Fruit fly (Drosophila melanogaster) whole organism, embryonic: ENCODE data around the gene Tsp96F.

ENCODE experiments used
- CG13624 ChIP-seq: fragments of 200-800 bp; sonication (Bioruptor generic); optimal IDR thresholded peaks from 2 replicates; lab custom pipeline; 2016; ENCODE audit warnings: missing biosample characterization, missing genetic modification characterization
- CG14667 ChIP-seq: fragments of 200-800 bp; sonication (Bioruptor generic); IDR thresholded peaks from 2 replicates; pipeline ENCODE4 v1.3.6; 2022; ENCODE audit warnings: missing biosample characterization, missing genetic modification characterization
- CG14965 ChIP-seq: fragments of 200-800 bp; sonication (Bioruptor generic); optimal IDR thresholded peaks from 2 replicates; lab custom pipeline; 2016; ENCODE audit warnings: missing biosample characterization, missing genetic modification characterization, borderline replicate concordance
- CG15269 ChIP-seq: fragments of 200-800 bp; sonication (Bioruptor generic); optimal IDR thresholded peaks from 2 replicates; lab custom pipeline; 2018; ENCODE audit warnings: missing biosample characterization, mild to moderate bottlenecking, missing genetic modification characterization, moderate library complexity
- CG1603 ChIP-seq: fragments of 200-800 bp; sonication (Bioruptor generic); optimal IDR thresholded peaks from 2 replicates; lab custom pipeline; 2019; ENCODE audit warnings: missing biosample characterization, mild to moderate bottlenecking, missing genetic modification characterization, moderate library complexity
- CG16863 ChIP-seq: fragments of 200-800 bp; sonication (Bioruptor generic); optimal IDR thresholded peaks from 3 replicates; lab custom pipeline; 2016; ENCODE audit warnings: missing biosample characterization, missing genetic modification characterization
- CG17186 ChIP-seq: fragments of 200-800 bp; sonication (Bioruptor generic); optimal IDR thresholded peaks from 3 replicates; lab custom pipeline; 2017; ENCODE audit warnings: missing biosample characterization, missing genetic modification reagents, missing genetic modification characterization
- CG17385 ChIP-seq: fragments of 200-800 bp; sonication (Bioruptor generic); optimal IDR thresholded peaks from 3 replicates; lab custom pipeline; 2018; ENCODE audit warnings: missing biosample characterization, mild to moderate bottlenecking, missing genetic modification characterization
- CG30403 ChIP-seq: fragments of 200-800 bp; sonication (Bioruptor generic); optimal IDR thresholded peaks from 3 replicates; lab custom pipeline; 2016; ENCODE audit warnings: missing biosample characterization, missing genetic modification characterization
- CG31224 ChIP-seq: fragments of 200-800 bp; sonication (Bioruptor generic); IDR thresholded peaks from 2 replicates; pipeline ENCODE4 v1.3.6; 2022; ENCODE audit warnings: missing biosample characterization, missing genetic modification characterization
- CG3163 ChIP-seq: fragments of 200-800 bp; sonication (Bioruptor generic); optimal IDR thresholded peaks from 3 replicates; lab custom pipeline; 2016; ENCODE audit warnings: missing biosample characterization, missing genetic modification characterization
- CG3281 ChIP-seq: fragments of 200-800 bp; sonication (Bioruptor generic); optimal IDR thresholded peaks from 3 replicates; lab custom pipeline; 2017; ENCODE audit warnings: missing biosample characterization, mild to moderate bottlenecking, missing genetic modification characterization
- CG33213 ChIP-seq: fragments of 200-800 bp; sonication (Bioruptor generic); optimal IDR thresholded peaks from 3 replicates; lab custom pipeline; 2016; ENCODE audit warnings: missing biosample characterization, missing genetic modification characterization
- CG34422 ChIP-seq: fragments of 200-800 bp; sonication (Bioruptor generic); IDR thresholded peaks from 3 replicates; pipeline ENCODE4 v1.3.6; 2022; ENCODE audit warnings: missing biosample characterization, missing genetic modification characterization
- CG42726 ChIP-seq: fragments of 200-800 bp; sonication (Bioruptor generic); IDR thresholded peaks from 2 replicates; pipeline ENCODE4 v1.3.6; 2022; ENCODE audit warnings: missing biosample characterization, missing genetic modification characterization; ENCODE audit not compliant: partially characterized antibody
- CG4854 ChIP-seq: fragments of 200-800 bp; sonication (Bioruptor generic); optimal IDR thresholded peaks from 2 replicates; lab custom pipeline; 2016; ENCODE audit warnings: missing biosample characterization, missing genetic modification characterization, inconsistent platforms
- CG6175 ChIP-seq: fragments of 200-800 bp; sonication (Bioruptor generic); IDR thresholded peaks from 3 replicates; pipeline ENCODE4 v1.3.6; 2022; ENCODE audit warnings: missing biosample characterization, missing genetic modification characterization
- CG6254 ChIP-seq: fragments of 200-800 bp; sonication (Bioruptor generic); optimal IDR thresholded peaks from 3 replicates; lab custom pipeline; 2017; ENCODE audit warnings: mild to moderate bottlenecking, missing biosample characterization, missing genetic modification reagents, missing genetic modification characterization
- CG6272 ChIP-seq: fragments of 200-800 bp; sonication (Bioruptor generic); IDR thresholded peaks from 2 replicates; pipeline ENCODE4 v1.3.6; 2022; ENCODE audit warnings: missing biosample characterization, missing genetic modification characterization
- CG6854 ChIP-seq: fragments of 200-800 bp; sonication (Bioruptor generic); optimal IDR thresholded peaks from 3 replicates; lab custom pipeline; 2017; ENCODE audit warnings: missing biosample characterization, mild to moderate bottlenecking, missing genetic modification characterization
- CG8765 ChIP-seq: fragments of 200-800 bp; sonication (Bioruptor generic); IDR thresholded peaks from 2 replicates; pipeline ENCODE4 v1.3.6; 2022; ENCODE audit warnings: missing biosample characterization, missing genetic modification characterization
- Dfd ChIP-seq, 2 experiments: fragments of >200 bp; optimal IDR thresholded peaks; 2 replicates each; lab custom pipeline; 2017; ENCODE audit warnings: missing biosample characterization in 2 of 2, missing genetic modification characterization in 2 of 2
- Dip2 ChIP-seq: fragments of 200-800 bp; sonication (Bioruptor generic); IDR thresholded peaks from 2 replicates; pipeline ENCODE4 v1.3.6; 2022; ENCODE audit warnings: missing biosample characterization, missing genetic modification characterization
- H2.0 ChIP-seq: fragments of 200-800 bp; sonication (Bioruptor generic); IDR thresholded peaks from 2 replicates; pipeline ENCODE4 v1.3.6; 2022; ENCODE audit warnings: missing biosample characterization, missing genetic modification characterization
- HLH4C ChIP-seq: fragments of 200-800 bp; sonication (Bioruptor generic); IDR thresholded peaks from 3 replicates; pipeline ENCODE4 v1.3.6; 2022; ENCODE audit warnings: missing biosample characterization, missing genetic modification characterization; ENCODE audit not compliant: partially characterized antibody
- Hey ChIP-seq: fragments of 200-800 bp; sonication (Bioruptor generic); optimal IDR thresholded peaks from 3 replicates; lab custom pipeline; 2018; ENCODE audit warnings: missing biosample characterization, mild to moderate bottlenecking, missing genetic modification characterization
- Hr51 ChIP-seq, 2 experiments: fragments of 200-800 bp; sonication (Bioruptor generic); optimal IDR thresholded peaks; 2 replicates in 1 of 2; 3 replicates in 1 of 2; lab custom pipeline; 2016 to 2018; ENCODE audit warnings: missing biosample characterization in 2 of 2, missing genetic modification characterization in 2 of 2, mild to moderate bottlenecking in 1 of 2, moderate library complexity in 1 of 2
- Kr ChIP-seq: fragments of 200-800 bp; sonication (Bioruptor generic); optimal IDR thresholded peaks from 2 replicates; lab custom pipeline; 2017; ENCODE audit warnings: missing biosample characterization, mild to moderate bottlenecking, missing genetic modification characterization
- Mrtf ChIP-seq: fragments of 200-800 bp; sonication (Bioruptor generic); IDR thresholded peaks from 3 replicates; pipeline ENCODE4 v1.3.6; 2022; ENCODE audit warnings: missing biosample characterization, missing genetic modification characterization
- aop ChIP-seq: fragments of 200-800 bp; sonication (Bioruptor generic); IDR thresholded peaks from 2 replicates; pipeline ENCODE4 v1.3.6; 2022; ENCODE audit warnings: missing biosample characterization, missing genetic modification characterization
- ato ChIP-seq: fragments of 200-800 bp; sonication (Bioruptor generic); IDR thresholded peaks from 2 replicates; pipeline ENCODE4 v1.3.6; 2022; ENCODE audit warnings: missing biosample characterization, missing genetic modification characterization; ENCODE audit not compliant: partially characterized antibody
- bcd ChIP-seq: fragments of 200-800 bp; sonication (Bioruptor generic); optimal IDR thresholded peaks from 2 replicates; lab custom pipeline; 2017; ENCODE audit warnings: missing biosample characterization, mild to moderate bottlenecking, missing genetic modification characterization
- bigmax ChIP-seq: fragments of 200-800 bp; sonication (Bioruptor generic); optimal IDR thresholded peaks from 2 replicates; lab custom pipeline; 2018; ENCODE audit warnings: missing biosample characterization, mild to moderate bottlenecking, missing genetic modification characterization
- cad ChIP-seq: fragments of >200 bp; optimal IDR thresholded peaks from 2 replicates; lab custom pipeline; 2017; ENCODE audit warnings: missing biosample characterization, missing genetic modification characterization
- corto ChIP-seq: fragments of 200-800 bp; sonication (Bioruptor generic); optimal IDR thresholded peaks from 2 replicates; lab custom pipeline; 2016; ENCODE audit warnings: missing biosample characterization, mild to moderate bottlenecking, missing genetic modification characterization, moderate library complexity
- dan ChIP-seq: fragments of 200-800 bp; sonication (Bioruptor generic); IDR thresholded peaks from 2 replicates; pipeline ENCODE4 v1.3.6; 2022; ENCODE audit warnings: missing biosample characterization, missing genetic modification characterization
- dati ChIP-seq: fragments of 200-800 bp; sonication (Bioruptor generic); IDR thresholded peaks from 2 replicates; pipeline ENCODE4 v1.3.6; 2022; ENCODE audit warnings: missing biosample characterization, missing genetic modification characterization
- dm ChIP-seq: fragments of 200-800 bp; sonication (Bioruptor generic); optimal IDR thresholded peaks from 3 replicates; lab custom pipeline; 2016; ENCODE audit warnings: missing biosample characterization, missing genetic modification characterization
- emc ChIP-seq: fragments of 200-800 bp; sonication (Bioruptor generic); optimal IDR thresholded peaks from 2 replicates; lab custom pipeline; 2016; ENCODE audit warnings: missing biosample characterization, missing genetic modification characterization
- ewg ChIP-seq: fragments of 200-800 bp; sonication (Bioruptor generic); optimal IDR thresholded peaks from 3 replicates; lab custom pipeline; 2017; ENCODE audit warnings: mild to moderate bottlenecking, missing biosample characterization, missing genetic modification reagents, missing genetic modification characterization
- fd96Cb ChIP-seq: fragments of 200-800 bp; sonication (Bioruptor generic); optimal IDR thresholded peaks from 2 replicates; lab custom pipeline; 2018; ENCODE audit warnings: missing biosample characterization, mild to moderate bottlenecking, missing genetic modification characterization, moderate library complexity
- ftz-f1 ChIP-seq: fragments of 200-800 bp; sonication (Bioruptor generic); optimal IDR thresholded peaks from 2 replicates; lab custom pipeline; 2016; ENCODE audit warnings: missing biosample characterization, missing genetic modification characterization
- inv ChIP-seq: fragments of 200-800 bp; sonication (Bioruptor generic); IDR thresholded peaks from 2 replicates; pipeline ENCODE4 v1.3.6; 2022; ENCODE audit warnings: missing biosample characterization, missing genetic modification characterization; ENCODE audit not compliant: partially characterized antibody
- knrl ChIP-seq: fragments of 200-800 bp; sonication (Bioruptor generic); IDR thresholded peaks from 3 replicates; pipeline ENCODE4 v1.3.6; 2022; ENCODE audit warnings: missing biosample characterization, missing genetic modification characterization; ENCODE audit not compliant: partially characterized antibody
- repo ChIP-seq: fragments of 200-800 bp; sonication (Bioruptor generic); optimal IDR thresholded peaks from 2 replicates; lab custom pipeline; 2016; ENCODE audit warnings: missing biosample characterization, missing genetic modification characterization
- seq ChIP-seq: fragments of 200-800 bp; sonication (Bioruptor generic); IDR thresholded peaks from 2 replicates; pipeline ENCODE4 v1.3.6; 2022; ENCODE audit warnings: missing biosample characterization, missing genetic modification characterization
- sr ChIP-seq: fragments of 200-800 bp; sonication (Bioruptor generic); IDR thresholded peaks from 3 replicates; pipeline ENCODE4 v1.3.6; 2022; ENCODE audit warnings: missing biosample characterization, missing genetic modification characterization
- sug ChIP-seq: fragments of 200-800 bp; optimal IDR thresholded peaks from 2 replicates; lab custom pipeline; 2019; ENCODE audit warnings: missing biosample characterization, mild to moderate bottlenecking, missing genetic modification characterization, moderate library complexity
- tll ChIP-seq, 2 experiments: fragments of 200-800 bp in 1 of 2; fragments of >200 bp in 1 of 2; sonication (Bioruptor generic) in 1 of 2; optimal IDR thresholded peaks; 2 replicates each; lab custom pipeline; 2017 to 2019; ENCODE audit warnings: missing biosample characterization in 2 of 2, missing genetic modification characterization in 2 of 2, mild to moderate bottlenecking in 1 of 2, moderate library complexity in 1 of 2
- vfl ChIP-seq: fragments of 200-800 bp; sonication (Bioruptor generic); optimal IDR thresholded peaks from 2 replicates; lab custom pipeline; 2016; ENCODE audit warnings: missing biosample characterization, missing genetic modification characterization
- vvl ChIP-seq: fragments of 200-800 bp; sonication (Bioruptor generic); IDR thresholded peaks from 2 replicates; pipeline ENCODE4 v1.3.6; 2022; ENCODE audit warnings: missing biosample characterization, missing genetic modification characterization
- yki ChIP-seq: fragments of >200 bp; optimal IDR thresholded peaks from 3 replicates; lab custom pipeline; 2018

The Tsp96F gene

dm6 chr3R:25851224-25851682 is 30.0 kb downstream of the Tsp96F start, which contains the start of the genes CG14545 and CG5886 (continued):
- no peak for TF ChIP-seq Hr51 (GFP tag; optimal IDR thresholded peaks at IDR 0.05; lab: Kevin White, UChicago)
- TF ChIP-seq CG6254 = no peak
- no peak for TF ChIP-seq inv (GFP tag; lab: Robert Waterston, UW)
- no peak for TF ChIP-seq dan
- no peak for TF ChIP-seq CG34422 (GFP tag; lab: Robert Waterston, UW)
- TF ChIP-seq knrl (GFP tag; lab: Robert Waterston, UW) = peak; percentile 34; the same call in 1 of the 3 replicates
- peak; percentile 36 for TF ChIP-seq CG33213 (GFP tag; lab: Kevin White, UChicago)
- TF ChIP-seq CG15269 (tag; lab: Kevin White, UChicago) = no peak
- TF ChIP-seq CG17385 = no peak
- no peak for TF ChIP-seq sr (GFP tag; lab: Robert Waterston, UW)
- TF ChIP-seq CG6175 (GFP tag; lab: Robert Waterston, UW) = no peak
- TF ChIP-seq CG6272 (GFP tag; lab: Robert Waterston, UW) = no peak
- TF ChIP-seq CG1603 (tag; lab: Kevin White, UChicago) = peak; percentile 40
- no peak for TF ChIP-seq cad
- TF ChIP-seq dm = no peak
- TF ChIP-seq aop (GFP tag; lab: Robert Waterston, UW) = no peak
- TF ChIP-seq HLH4C = no peak
- no peak; the same call in 1 of the 2 replicates for TF ChIP-seq vvl (GFP tag; lab: Robert Waterston, UW)
- no peak for TF ChIP-seq ewg (GFP tag; lab: Kevin White, UChicago)
- no peak for TF ChIP-seq CG3163 (GFP tag; lab: Kevin White, UChicago)
- TF ChIP-seq sug (tag; lab: Kevin White, UChicago) = no peak
- TF ChIP-seq CG8765 (GFP tag; lab: Robert Waterston, UW) = no peak
- TF ChIP-seq dati (GFP tag; lab: Robert Waterston, UW) = no peak
- TF ChIP-seq yki (lab: Kevin White, UChicago) = no peak
- no peak for TF ChIP-seq bcd
- no peak for TF ChIP-seq CG14667 (GFP tag; lab: Robert Waterston, UW)
- TF ChIP-seq Mrtf (GFP tag; lab: Robert Waterston, UW) = no peak
- peak; percentile 100 for TF ChIP-seq CG17186 (GFP tag; lab: Kevin White, UChicago)
- no peak for TF ChIP-seq CG31224 (GFP tag; lab: Robert Waterston, UW)
- no peak for TF ChIP-seq repo (GFP tag; lab: Kevin White, UChicago)
- TF ChIP-seq CG30403 (GFP tag; lab: Kevin White, UChicago) = peak; percentile 23
- TF ChIP-seq fd96Cb (tag; lab: Kevin White, UChicago) = no peak
- TF ChIP-seq CG16863 (GFP tag; lab: Kevin White, UChicago) = no peak
- no peak for TF ChIP-seq tll (GFP tag; optimal IDR thresholded peaks at IDR 0.05; lab: Kevin White, UChicago)
- no peak for TF ChIP-seq CG3281 (GFP tag; lab: Kevin White, UChicago)
- TF ChIP-seq Hey (tag; lab: Kevin White, UChicago) = no peak
- TF ChIP-seq CG13624 (GFP tag; lab: Kevin White, UChicago) = no peak
- no peak for TF ChIP-seq corto (GFP tag; lab: Kevin White, UChicago)
- no peak for TF ChIP-seq Kr (GFP tag; lab: Kevin White, UChicago)
- TF ChIP-seq CG14965 (GFP tag; lab: Kevin White, UChicago) = peak; percentile 36
- TF ChIP-seq vfl (GFP tag; lab: Kevin White, UChicago) = no peak
- TF ChIP-seq CG42726 (GFP tag; lab: Robert Waterston, UW) = 0 out of 2 replicates have a peak, but pooled peaks have one; percentile 32
- TF ChIP-seq H2.0 (GFP tag; lab: Robert Waterston, UW) = no peak
- TF ChIP-seq CG6854 (GFP tag; lab: Kevin White, UChicago) = no peak
- TF ChIP-seq CG4854 (GFP tag; lab: Kevin White, UChicago) = no peak
- TF ChIP-seq emc (GFP tag; lab: Kevin White, UChicago) = no peak
- TF ChIP-seq bigmax = no peak
- no peak for TF ChIP-seq Dip2 (GFP tag; lab: Robert Waterston, UW)
- TF ChIP-seq seq (GFP tag; lab: Robert Waterston, UW) = no peak
- TF ChIP-seq ato (GFP tag; lab: Robert Waterston, UW) = no peak
- no peak for TF ChIP-seq ftz-f1 (GFP tag; lab: Kevin White, UChicago)
- no peak for TF ChIP-seq Dfd (GFP tag; optimal IDR thresholded peaks at IDR 0.05; lab: Kevin White, UChicago)
